Worm (Caenorhabditis elegans) whole organism, early embryonic: Measurements from ENCODE around the gene W02A2.9.

Experiments
- B0310.2 ChIP-seq: sonication (generic microtip); optimal IDR thresholded peaks from 2 replicates; lab custom pipeline; 2016; ENCODE audit warnings: mild to moderate bottlenecking, missing genetic modification characterization, missing compliant biosample characterization
- ama-1 ChIP-seq: fragments of 150-350 bp; optimal IDR thresholded peaks from 2 replicates; lab custom pipeline; 2014
- ceh-13 ChIP-seq: fragments of 200-800 bp; sonication (Bioruptor generic); optimal IDR thresholded peaks from 2 replicates; lab custom pipeline; 2018; ENCODE audit warnings: mild to moderate bottlenecking, missing genetic modification characterization, missing compliant biosample characterization
- flt-1 ChIP-seq: fragments of 200-800 bp; sonication (Bioruptor generic); IDR thresholded peaks from 2 replicates; pipeline ENCODE4 v1.3.6; 2022; ENCODE audit warnings: missing genetic modification characterization, missing compliant biosample characterization
- hnd-1 ChIP-seq: sonication (generic microtip); optimal IDR thresholded peaks from 2 replicates; lab custom pipeline; 2016; ENCODE audit warnings: missing genetic modification characterization, missing compliant biosample characterization
- pes-1 ChIP-seq: fragments of 200-800 bp; sonication (Bioruptor generic); IDR thresholded peaks from 2 replicates; pipeline ENCODE4 v1.3.6; 2022; ENCODE audit warnings: missing genetic modification reagents, missing genetic modification characterization, missing compliant biosample characterization
- tbx-11 ChIP-seq: fragments of 200-800 bp; sonication (Bioruptor generic); IDR thresholded peaks from 2 replicates; pipeline ENCODE4 v1.3.6; 2022; ENCODE audit warnings: missing genetic modification characterization, missing compliant biosample characterization

DNA sequence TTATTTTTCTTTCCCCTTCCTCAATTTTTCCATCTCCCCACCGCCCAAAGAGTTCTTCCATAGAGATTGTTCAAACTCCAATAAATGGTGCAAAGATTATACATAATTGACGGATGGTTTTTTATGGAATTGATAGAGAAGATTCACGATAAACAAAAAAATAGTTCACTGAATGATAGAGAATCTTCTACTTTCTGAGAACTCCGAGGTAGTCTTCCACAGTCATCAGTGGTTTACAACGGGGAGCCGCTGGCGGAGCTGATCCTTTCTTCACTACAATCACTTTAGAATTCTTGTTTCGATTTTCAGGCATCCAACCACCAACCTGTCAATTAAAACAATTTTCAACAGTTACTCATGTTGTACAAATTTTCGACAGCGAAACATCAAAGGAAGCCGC, 8.5 kb downstream of the W02A2.9 start:
- TF ChIP-seq tbx-11 (GFP tag; lab: Robert Waterston, UW): no peak
- TF ChIP-seq hnd-1 (tag; lab: Kevin White, UChicago): no peak
- no peak for TF ChIP-seq pes-1 (GFP tag; lab: Robert Waterston, UW)
- no peak for TF ChIP-seq B0310.2 (tag; lab: Kevin White, UChicago)
- no peak for TF ChIP-seq ama-1 (lab: Kevin White, UChicago)
- no peak for TF ChIP-seq ceh-13
- TF ChIP-seq flt-1 (GFP tag; lab: Robert Waterston, UW): no peak
